Fruit fly (Drosophila melanogaster): Measurements from ENCODE around the gene SP555.

DNA sequence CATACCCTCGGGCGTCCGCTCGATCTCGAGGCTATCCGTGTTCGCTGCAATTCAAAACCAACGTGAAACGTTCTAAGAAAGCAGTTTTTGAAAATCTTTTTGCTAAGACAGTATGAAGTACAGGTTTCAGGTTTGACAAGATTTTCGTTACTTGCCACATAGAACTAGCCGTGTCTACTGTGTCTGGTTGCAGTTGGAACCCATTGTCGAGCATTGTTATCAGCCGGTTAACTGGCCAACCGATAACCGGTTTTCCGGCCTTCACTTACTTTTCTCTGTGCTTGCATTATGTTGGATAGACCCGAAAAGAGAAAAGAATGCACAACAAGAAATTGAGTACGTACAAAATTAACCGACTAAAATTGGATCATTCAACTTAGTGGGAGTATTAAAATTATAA lies 12.5 kb downstream of the SP555 start:
- TF ChIP-seq EcR (GFP tag; optimal IDR thresholded peaks at IDR 0.05) = no peak
- no peak for TF ChIP-seq pan (optimal IDR thresholded peaks at IDR 0.05)
- no peak for TF ChIP-seq psq (optimal IDR thresholded peaks at IDR 0.05)
- no peak for TF ChIP-seq CG8478 (optimal IDR thresholded peaks at IDR 0.05)
- TF ChIP-seq usp (GFP tag; optimal IDR thresholded peaks at IDR 0.05) = no peak

Data from whole organism.